Worm (Caenorhabditis elegans): Measurements from ENCODE around the gene rps-21.

Gene rps-21

ce11 chrIII:7198838-7199237 lies 9.4 kb upstream of the rps-21 start, which contains the start of gene pfd-5 (continued):
- TF ChIP-seq unc-55 (GFP tag; optimal IDR thresholded peaks at IDR 0.05), result peak; percentile 78
- no peak for TF ChIP-seq nhr-6 (tag; optimal IDR thresholded peaks at IDR 0.05)

DNA sequence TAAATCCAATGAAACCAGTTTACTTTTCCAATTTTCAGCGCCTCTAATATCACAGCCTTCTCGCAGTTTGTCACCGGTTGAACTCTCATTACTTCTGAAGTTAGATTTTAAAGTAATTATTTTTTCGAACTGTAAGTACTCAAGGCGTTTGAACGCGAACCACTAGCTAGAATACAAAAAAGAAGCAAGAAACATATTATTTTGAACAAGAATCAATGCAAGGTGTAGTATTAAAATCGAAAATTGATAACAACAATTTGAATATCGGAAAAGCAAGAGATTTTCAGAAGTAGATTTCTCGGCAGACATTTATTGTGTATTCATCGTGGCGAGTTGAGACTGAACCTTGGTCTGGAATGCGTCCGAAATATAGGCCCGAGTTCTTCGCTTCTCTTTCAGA lies 8.5 kb upstream of the rps-21 start, which contains the start of gene exos-9:
Gene exos-9, minus strand, starts transcription at position 101 of the 400 bp plus-strand sequence.
- TF ChIP-seq alr-1 (tag; optimal IDR thresholded peaks at IDR 0.05) (no peak), ama-1 (optimal IDR thresholded peaks at IDR 0.05) (peak; percentile 8)

DNA sequence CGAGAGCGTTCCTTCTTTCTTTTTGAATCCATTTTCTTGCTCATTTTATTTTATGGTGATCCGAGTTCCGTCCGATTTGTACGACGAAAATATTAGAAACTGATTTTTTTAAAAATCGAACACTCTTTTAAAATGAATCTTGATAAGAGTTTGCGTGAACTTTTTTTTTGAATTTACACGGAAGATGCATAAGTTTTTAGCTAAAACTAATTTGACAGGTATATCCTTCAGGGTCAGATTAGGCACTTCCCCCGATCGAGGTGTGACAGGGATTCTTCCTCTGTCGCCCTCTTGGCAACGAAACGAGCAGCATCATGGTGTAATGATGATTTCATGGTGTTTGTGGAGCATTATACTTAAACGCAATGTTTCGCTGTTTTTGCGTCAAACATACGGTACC lies 5.9 kb upstream of the rps-21 start, which contains the start of gene F37C12.18:
Gene F37C12.18, minus strand, starts transcription at position 101 of the 400 bp plus-strand sequence.
- TF ChIP-seq nhr-6 (tag; optimal IDR thresholded peaks at IDR 0.05) (no peak), R02D3.7 (tag; optimal IDR thresholded peaks at IDR 0.05) (no peak), ztf-1 (GFP tag; conservative IDR thresholded peaks at IDR 0.05) (no peak), nhr-77 (tag; optimal IDR thresholded peaks at IDR 0.05) (no peak), lin-13 (GFP tag; optimal IDR thresholded peaks at IDR 0.05) (no peak), lsy-2 (tag; optimal IDR thresholded peaks at IDR 0.05) (no peak), sma-3 (GFP tag; optimal IDR thresholded peaks at IDR 0.05) (no peak), unc-55 (GFP tag; optimal IDR thresholded peaks at IDR 0.05) (no peak), lin-11 (tag; optimal IDR thresholded peaks at IDR 0.05) (no peak), unc-39 (tag; optimal IDR thresholded peaks at IDR 0.05) (no peak), lin-39 (tag; optimal IDR thresholded peaks at IDR 0.05) (no peak), ceh-82 (tag; optimal IDR thresholded peaks at IDR 0.05) (no peak), ZK546.5 (tag; optimal IDR thresholded peaks at IDR 0.05) (no peak), fos-1 (tag; optimal IDR thresholded peaks at IDR 0.05) (no peak), nhr-129 (tag; optimal IDR thresholded peaks at IDR 0.05) (no peak)

- TF ChIP-seq elt-1 (tag; optimal IDR thresholded peaks at IDR 0.05), result no peak
- TF ChIP-seq unc-55 (GFP tag; optimal IDR thresholded peaks at IDR 0.05), result peak; percentile 68
- no peak for TF ChIP-seq crh-2 (tag; optimal IDR thresholded peaks at IDR 0.05)
Observed at ce11 chrIII:7192942-7193665, 3.7 kb upstream of the rps-21 start, which contains the start of gene mec-14. Gene mec-14, minus strand, starts transcription at chrIII:7192992.

ce11 chrIII:7188300-7189052 lies 955 bp downstream of the rps-21 start, which contains the start of the genes F37C12.21 and F37C12.10:
Gene F37C12.21, plus strand, starts transcription at chrIII:7188357.
Gene F37C12.10, minus strand, starts transcription at chrIII:7188384.
- TF ChIP-seq fos-1 (tag; optimal IDR thresholded peaks at IDR 0.05) (peak; percentile 59), unc-62 (GFP tag; optimal IDR thresholded peaks at IDR 0.05) (no peak)

DNA sequence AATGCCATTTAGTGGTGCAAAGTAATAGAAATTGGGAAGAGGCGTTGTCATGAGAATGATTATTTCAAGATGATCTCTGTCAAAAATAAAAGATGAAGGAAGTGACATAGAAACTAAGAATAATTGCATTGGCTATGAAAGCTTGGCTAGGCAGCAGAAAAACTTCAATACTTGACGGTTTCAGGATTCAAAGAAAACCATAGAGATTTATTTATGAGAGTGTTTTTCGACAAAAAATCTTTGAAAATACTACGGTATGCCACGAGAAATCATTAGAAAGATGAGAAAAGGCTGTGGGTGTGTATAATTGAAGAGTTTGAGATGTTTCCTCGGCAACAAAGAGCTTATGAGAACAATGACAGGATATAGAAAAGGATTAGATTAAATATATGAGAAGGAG lies 4.0 kb downstream of the rps-21 start, which contains the start of gene F37C12.14:
Gene F37C12.14, minus strand, starts transcription at position 101 of the 400 bp plus-strand sequence.
- no peak for TF ChIP-seq mab-5 (tag; optimal IDR thresholded peaks at IDR 0.05)
- no peak for TF ChIP-seq ztf-11 (tag; optimal IDR thresholded peaks at IDR 0.05)
- no peak for TF ChIP-seq elt-1 (tag; optimal IDR thresholded peaks at IDR 0.05)
- TF ChIP-seq unc-55 (GFP tag; optimal IDR thresholded peaks at IDR 0.05), result no peak
- no peak for TF ChIP-seq ceh-16 (tag; optimal IDR thresholded peaks at IDR 0.05)
- TF ChIP-seq peb-1 (tag; optimal IDR thresholded peaks at IDR 0.05), result no peak
- TF ChIP-seq nhr-23 (tag; optimal IDR thresholded peaks at IDR 0.05), result no peak
- TF ChIP-seq sma-9 (GFP tag; optimal IDR thresholded peaks at IDR 0.05), result no peak
- TF ChIP-seq sma-9 (tag; optimal IDR thresholded peaks at IDR 0.05), result no peak
- TF ChIP-seq ceh-82 (tag; optimal IDR thresholded peaks at IDR 0.05), result no peak
- TF ChIP-seq mdl-1 (tag; optimal IDR thresholded peaks at IDR 0.05), result no peak
- TF ChIP-seq nhr-12 (tag; optimal IDR thresholded peaks at IDR 0.05), result no peak

DNA sequence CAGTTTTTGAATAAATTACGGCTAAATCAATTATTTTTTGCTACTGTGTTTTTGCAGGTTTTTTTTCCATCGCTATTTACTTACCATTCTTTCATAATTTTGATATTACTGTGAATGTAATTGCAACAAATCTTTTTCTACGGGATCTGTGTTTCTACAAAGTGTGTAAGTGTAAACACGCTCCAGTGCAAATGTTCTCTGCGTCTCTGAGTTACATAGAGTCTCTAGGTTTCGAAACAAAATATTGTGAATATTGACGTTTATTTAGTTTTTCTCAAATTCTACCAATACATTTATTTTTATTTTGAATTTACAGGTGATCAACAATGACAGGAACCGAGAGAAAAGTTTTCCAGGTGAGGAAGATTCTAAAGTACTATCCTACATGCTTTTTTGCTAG lies 5.4 kb downstream of the rps-21 start, which contains the start of gene yju-2:
Gene yju-2, plus strand, starts transcription at position 315 of the 400 bp plus-strand sequence.
- TF ChIP-seq unc-62 (GFP tag; optimal IDR thresholded peaks at IDR 0.05) (no peak), C34F6.9 (tag; optimal IDR thresholded peaks at IDR 0.05) (peak; percentile 92), ZK546.5 (tag; optimal IDR thresholded peaks at IDR 0.05) (no peak), lsy-2 (tag; optimal IDR thresholded peaks at IDR 0.05) (peak; percentile 29 to 82), F13H6.1 (tag; optimal IDR thresholded peaks at IDR 0.05) (peak; percentile 35), nhr-77 (tag; optimal IDR thresholded peaks at IDR 0.05) (no peak), nhr-23 (tag; optimal IDR thresholded peaks at IDR 0.05) (no peak), lin-11 (tag; optimal IDR thresholded peaks at IDR 0.05) (no peak), elt-1 (tag; optimal IDR thresholded peaks at IDR 0.05) (no peak), sma-3 (GFP tag; optimal IDR thresholded peaks at IDR 0.05) (peak; percentile 34), skn-1 (tag; optimal IDR thresholded peaks at IDR 0.05) (peak; percentile 15), fos-1 (tag; optimal IDR thresholded peaks at IDR 0.05) (peak; percentile 32), blmp-1 (tag; optimal IDR thresholded peaks at IDR 0.05; ENCODE audit: insufficient read depth) (no peak), nhr-25 (tag; optimal IDR thresholded peaks at IDR 0.05) (peak; percentile 54), elt-3 (tag; optimal IDR thresholded peaks at IDR 0.05) (no peak), crh-2 (tag; optimal IDR thresholded peaks at IDR 0.05) (peak; percentile 67), mdl-1 (tag; optimal IDR thresholded peaks at IDR 0.05) (no peak), egl-27 (tag; optimal IDR thresholded peaks at IDR 0.05) (no peak), nhr-21 (tag; optimal IDR thresholded peaks at IDR 0.05) (peak; percentile 32), ama-1 (optimal IDR thresholded peaks at IDR 0.05) (peak; percentile 15), sma-9 (GFP tag; optimal IDR thresholded peaks at IDR 0.05) (peak; percentile 49), sma-9 (tag; optimal IDR thresholded peaks at IDR 0.05) (no peak)

All from whole organism, L2 larva.